Fruit fly (Drosophila melanogaster) whole organism, embryonic: ENCODE measurements around the gene Kyat.
A peak's percentile ranks its signal among the peaks of the same experiment; 100 is the strongest.

Source experiments
- Abd-B ChIP-seq: fragments of 200-800 bp; sonication (Bioruptor generic); optimal IDR thresholded peaks from 2 replicates; lab custom pipeline; 2018; ENCODE audit warnings: missing biosample characterization, mild to moderate bottlenecking, missing genetic modification characterization, moderate library complexity
- Atf6 ChIP-seq: fragments of 200-800 bp; sonication (Bioruptor generic); IDR thresholded peaks from 2 replicates; pipeline ENCODE4 v1.3.6; 2022; ENCODE audit warnings: missing biosample characterization, missing genetic modification characterization
- B-H2 ChIP-seq: fragments of 200-800 bp; sonication (Bioruptor generic); optimal IDR thresholded peaks from 2 replicates; lab custom pipeline; 2018; ENCODE audit warnings: missing biosample characterization, mild to moderate bottlenecking, missing genetic modification characterization
- Bgb ChIP-seq: fragments of 200-800 bp; sonication (Bioruptor generic); IDR thresholded peaks from 2 replicates; pipeline ENCODE4 v1.3.6; 2022; ENCODE audit warnings: missing biosample characterization, missing genetic modification characterization; ENCODE audit not compliant: partially characterized antibody
- CG10321 ChIP-seq: fragments of 200-800 bp; sonication (Bioruptor generic); IDR thresholded peaks from 2 replicates; pipeline ENCODE4 v1.3.6; 2022; ENCODE audit warnings: missing biosample characterization, missing genetic modification characterization
- CG10366 ChIP-seq: fragments of 200-800 bp; sonication (Bioruptor generic); IDR thresholded peaks from 2 replicates; pipeline ENCODE4 v1.3.6; 2022; ENCODE audit warnings: missing biosample characterization, missing genetic modification characterization
- CG11093 ChIP-seq: fragments of 200-800 bp; sonication (Bioruptor generic); IDR thresholded peaks from 3 replicates; pipeline ENCODE4 v1.3.6; 2022; ENCODE audit warnings: missing biosample characterization, missing genetic modification characterization
- CG12155 ChIP-seq: fragments of 200-800 bp; sonication (Bioruptor generic); optimal IDR thresholded peaks from 3 replicates; lab custom pipeline; 2016; ENCODE audit warnings: missing biosample characterization, missing genetic modification characterization
- CG12219 ChIP-seq: fragments of 200-800 bp; sonication (Bioruptor generic); optimal IDR thresholded peaks from 3 replicates; lab custom pipeline; 2018; ENCODE audit warnings: missing biosample characterization, mild to moderate bottlenecking, missing genetic modification characterization
- CG12299 ChIP-seq: fragments of 200-800 bp; sonication (Bioruptor generic); optimal IDR thresholded peaks from 2 replicates; lab custom pipeline; 2018; ENCODE audit warnings: missing biosample characterization, mild to moderate bottlenecking, missing genetic modification characterization
- CG13287 ChIP-seq: fragments of 200-800 bp; sonication (Bioruptor generic); IDR thresholded peaks from 2 replicates; pipeline ENCODE4 v1.3.6; 2022; ENCODE audit warnings: missing biosample characterization, missing genetic modification characterization; ENCODE audit not compliant: partially characterized antibody
- CG15601 ChIP-seq: fragments of 200-800 bp; sonication (Bioruptor generic); optimal IDR thresholded peaks from 3 replicates; lab custom pipeline; 2019; ENCODE audit warnings: missing biosample characterization, mild to moderate bottlenecking, missing genetic modification characterization, moderate library complexity
- CG2678 ChIP-seq: fragments of 200-800 bp; sonication (Bioruptor generic); optimal IDR thresholded peaks from 3 replicates; lab custom pipeline; 2019; ENCODE audit warnings: missing biosample characterization, mild to moderate bottlenecking, missing genetic modification characterization, moderate library complexity
- CG3838 ChIP-seq: fragments of 200-800 bp; sonication (Bioruptor generic); optimal IDR thresholded peaks from 3 replicates; lab custom pipeline; 2016; ENCODE audit warnings: missing biosample characterization, missing genetic modification characterization
- CG4360 ChIP-seq: fragments of 200-800 bp; sonication (Bioruptor generic); IDR thresholded peaks from 2 replicates; pipeline ENCODE4 v1.3.6; 2022; ENCODE audit warnings: missing biosample characterization, missing genetic modification characterization
- CG4820 ChIP-seq: fragments of 200-800 bp; sonication (Bioruptor generic); optimal IDR thresholded peaks from 3 replicates; lab custom pipeline; 2016; ENCODE audit warnings: missing biosample characterization, missing genetic modification characterization
- CG9797 ChIP-seq: fragments of 200-800 bp; sonication (Bioruptor generic); optimal IDR thresholded peaks from 3 replicates; lab custom pipeline; 2018; ENCODE audit warnings: missing biosample characterization, mild to moderate bottlenecking, missing genetic modification characterization
- CHES-1-like ChIP-seq: fragments of 200-800 bp; sonication (Bioruptor generic); optimal IDR thresholded peaks from 2 replicates; lab custom pipeline; 2016; ENCODE audit warnings: missing biosample characterization, missing genetic modification characterization
- CTCF ChIP-seq: fragments of 200-800 bp; sonication (Bioruptor generic); optimal IDR thresholded peaks from 2 replicates; lab custom pipeline; 2017; ENCODE audit warnings: missing biosample characterization, mild to moderate bottlenecking, missing genetic modification characterization, moderate library complexity
- CkIIα-i1 ChIP-seq: fragments of 200-800 bp; sonication (Bioruptor generic); IDR thresholded peaks from 2 replicates; pipeline ENCODE4 v1.3.6; 2022; ENCODE audit warnings: missing biosample characterization, missing genetic modification characterization
- Dad ChIP-seq: fragments of 200-800 bp; sonication (Bioruptor generic); optimal IDR thresholded peaks from 3 replicates; lab custom pipeline; 2016; ENCODE audit warnings: missing biosample characterization, missing genetic modification characterization
- Dek ChIP-seq: fragments of 200-800 bp; sonication (Bioruptor generic); optimal IDR thresholded peaks from 3 replicates; lab custom pipeline; 2019; ENCODE audit warnings: missing biosample characterization, mild to moderate bottlenecking, missing genetic modification characterization, moderate library complexity
- Hsf ChIP-seq: fragments of 200-800 bp; sonication (Bioruptor generic); optimal IDR thresholded peaks from 3 replicates; lab custom pipeline; 2016; ENCODE audit warnings: missing biosample characterization, missing genetic modification characterization
- Jarid2 ChIP-seq: fragments of 200-800 bp; sonication (Bioruptor generic); optimal IDR thresholded peaks from 3 replicates; lab custom pipeline; 2017; ENCODE audit warnings: mild to moderate bottlenecking, missing biosample characterization, missing genetic modification reagents, missing genetic modification characterization
- NC2α ChIP-seq: fragments of 200-800 bp; sonication (Bioruptor generic); optimal IDR thresholded peaks from 2 replicates; lab custom pipeline; 2016; ENCODE audit warnings: missing biosample characterization, missing genetic modification characterization
- Pdp1 ChIP-seq, 2 experiments: fragments of 200-800 bp; sonication (Bioruptor generic); optimal IDR thresholded peaks; 3 replicates each; lab custom pipeline; 2016; ENCODE audit warnings: missing biosample characterization in 2 of 2, missing genetic modification characterization in 2 of 2, mild to moderate bottlenecking in 1 of 2, moderate library complexity in 1 of 2
- Stat92E ChIP-seq, 3 experiments: fragments of >200 bp in 2 of 3; fragments of 200-800 bp in 1 of 3; sonication (Bioruptor generic) in 1 of 3; optimal IDR thresholded peaks; 2 replicates each; lab custom pipeline; 2017 to 2019; ENCODE audit warnings: missing biosample characterization in 3 of 3, missing genetic modification characterization in 3 of 3, mild to moderate bottlenecking in 1 of 3, moderate library complexity in 1 of 3
- Trl ChIP-seq, 3 experiments: fragments of >200 bp in 2 of 3; fragments of 200-800 bp in 1 of 3; sonication (Bioruptor generic) in 1 of 3; optimal IDR thresholded peaks; 2 replicates in 1 of 3; 3 replicates in 2 of 3; lab custom pipeline; 2016 to 2017; ENCODE audit warnings: missing biosample characterization in 1 of 3, missing genetic modification characterization in 1 of 3
- bab2 ChIP-seq: fragments of 200-800 bp; sonication (Bioruptor generic); optimal IDR thresholded peaks from 2 replicates; lab custom pipeline; 2016; ENCODE audit warnings: missing biosample characterization, missing genetic modification characterization
- bbx ChIP-seq: fragments of 200-800 bp; sonication (Bioruptor generic); IDR thresholded peaks from 2 replicates; pipeline ENCODE4 v1.3.6; 2022; ENCODE audit warnings: missing biosample characterization, missing genetic modification characterization; ENCODE audit not compliant: partially characterized antibody
- btn ChIP-seq: fragments of 200-800 bp; sonication (Bioruptor generic); optimal IDR thresholded peaks from 2 replicates; lab custom pipeline; 2016; ENCODE audit warnings: missing biosample characterization, missing genetic modification characterization
- chif ChIP-seq, 2 experiments: fragments of 200-800 bp; sonication (Bioruptor generic); optimal IDR thresholded peaks; 3 replicates each; lab custom pipeline; 2016; ENCODE audit warnings: missing biosample characterization in 2 of 2, missing genetic modification characterization in 2 of 2
- chinmo ChIP-seq: fragments of 200-800 bp; sonication (Bioruptor generic); IDR thresholded peaks from 4 replicates; pipeline ENCODE4 v1.3.6; 2022; ENCODE audit warnings: missing biosample characterization, missing genetic modification characterization; ENCODE audit not compliant: partially characterized antibody
- dati ChIP-seq: fragments of 200-800 bp; sonication (Bioruptor generic); IDR thresholded peaks from 2 replicates; pipeline ENCODE4 v1.3.6; 2022; ENCODE audit warnings: missing biosample characterization, missing genetic modification characterization
- fd64A ChIP-seq: fragments of 200-800 bp; sonication (Bioruptor generic); optimal IDR thresholded peaks from 3 replicates; lab custom pipeline; 2018; ENCODE audit warnings: missing biosample characterization, mild to moderate bottlenecking, missing genetic modification characterization
- fd96Cb ChIP-seq: fragments of 200-800 bp; sonication (Bioruptor generic); optimal IDR thresholded peaks from 2 replicates; lab custom pipeline; 2018; ENCODE audit warnings: missing biosample characterization, mild to moderate bottlenecking, missing genetic modification characterization, moderate library complexity
- fru ChIP-seq: fragments of >200 bp; optimal IDR thresholded peaks from 2 replicates; lab custom pipeline; 2017
- gcm ChIP-seq: fragments of 200-800 bp; sonication (Bioruptor generic); optimal IDR thresholded peaks from 2 replicates; lab custom pipeline; 2019; ENCODE audit warnings: missing biosample characterization, mild to moderate bottlenecking, missing genetic modification characterization, moderate library complexity
- gsb ChIP-seq: fragments of 200-800 bp; sonication (Bioruptor generic); IDR thresholded peaks from 2 replicates; pipeline ENCODE4 v1.3.6; 2022; ENCODE audit warnings: missing biosample characterization, missing genetic modification characterization
- jumu ChIP-seq: fragments of 200-800 bp; sonication (Bioruptor generic); optimal IDR thresholded peaks from 3 replicates; lab custom pipeline; 2016; ENCODE audit warnings: missing biosample characterization, missing genetic modification characterization
- pan ChIP-seq, 4 experiments: fragments of >200 bp in 3 of 4; fragments of 200-800 bp in 1 of 4; sonication (Bioruptor generic) in 1 of 4; optimal IDR thresholded peaks in 3 of 4; IDR thresholded peaks in 1 of 4; 2 replicates each; pipeline versions ENCODE4 v1.3.6 to Lab custom; 2017 to 2022; ENCODE audit warnings: missing biosample characterization in 2 of 4, missing genetic modification characterization in 2 of 4, mixed read lengths in 1 of 4
- sd ChIP-seq: fragments of 200-800 bp; sonication (Bioruptor generic); optimal IDR thresholded peaks from 3 replicates; lab custom pipeline; 2018; ENCODE audit warnings: missing biosample characterization, mild to moderate bottlenecking, missing genetic modification characterization, moderate library complexity
- shn ChIP-seq: fragments of 200-800 bp; sonication (Bioruptor generic); optimal IDR thresholded peaks from 3 replicates; lab custom pipeline; 2016; ENCODE audit warnings: missing biosample characterization, missing genetic modification characterization
- slbo ChIP-seq: fragments of 200-800 bp; sonication (Bioruptor generic); IDR thresholded peaks from 2 replicates; pipeline ENCODE4 v1.3.6; 2022; ENCODE audit warnings: missing biosample characterization, missing genetic modification characterization
- sna ChIP-seq: fragments of 200-800 bp; sonication (Bioruptor generic); IDR thresholded peaks from 2 replicates; pipeline ENCODE4 v1.3.6; 2022; ENCODE audit warnings: missing biosample characterization, missing genetic modification characterization; ENCODE audit not compliant: partially characterized antibody
- wor ChIP-seq: fragments of 200-800 bp; sonication (Bioruptor generic); IDR thresholded peaks from 2 replicates; pipeline ENCODE4 v1.3.6; 2022; ENCODE audit warnings: missing biosample characterization, missing genetic modification characterization

The Kyat gene

dm6 chr3R:11818930-11819639 is 3.2 kb downstream of the Kyat start, which contains the start of the genes COX5A and glo (continued):
- TF ChIP-seq dati (GFP tag; lab: Robert Waterston, UW) = peak; percentile 35; the same call in 1 of the 2 replicates

- TF ChIP-seq CG10366 (GFP tag; lab: Robert Waterston, UW) = no peak
- TF ChIP-seq CHES-1-like (GFP tag; lab: Kevin White, UChicago) = peak; percentile 18
- TF ChIP-seq Trl (optimal IDR thresholded peaks at IDR 0.05; lab: Kevin White, UChicago) = no peak
- no peak for TF ChIP-seq Trl (GFP tag; optimal IDR thresholded peaks at IDR 0.05; lab: Kevin White, UChicago)
- TF ChIP-seq CG3838 (GFP tag; lab: Kevin White, UChicago) = no peak
- TF ChIP-seq fru (lab: Kevin White, UChicago) = no peak
- TF ChIP-seq sna = no peak
- TF ChIP-seq Dad (GFP tag; lab: Kevin White, UChicago) = no peak
- peak in 1 of 2 experiments; percentile 27 for TF ChIP-seq Pdp1 (GFP tag; optimal IDR thresholded peaks at IDR 0.05; lab: Kevin White, UChicago)
- TF ChIP-seq CkIIα-i1 (GFP tag; lab: Robert Waterston, UW) = no peak
- TF ChIP-seq jumu (GFP tag; lab: Kevin White, UChicago) = no peak
- TF ChIP-seq btn (GFP tag; lab: Kevin White, UChicago) = no peak
- no peak for TF ChIP-seq Abd-B (GFP tag; lab: Kevin White, UChicago)
- 0 out of 2 replicates have a peak, but pooled peaks have one; percentile 3 for TF ChIP-seq slbo (GFP tag; lab: Robert Waterston, UW)
- TF ChIP-seq CG10321 (GFP tag; lab: Robert Waterston, UW) = no peak
- no peak for TF ChIP-seq CG12219 (GFP tag; lab: Kevin White, UChicago)
- TF ChIP-seq CG2678 (tag; lab: Kevin White, UChicago) = peak; percentile 3
- TF ChIP-seq CG15601 (tag; lab: Kevin White, UChicago) = no peak
- no peak for TF ChIP-seq fd64A (GFP tag; lab: Kevin White, UChicago)
- no peak for TF ChIP-seq gcm
- TF ChIP-seq NC2α (GFP tag; lab: Kevin White, UChicago) = no peak
- no peak for TF ChIP-seq CG12299 (tag; lab: Kevin White, UChicago)
- no peak for TF ChIP-seq CG4820
- no peak for TF ChIP-seq CG9797
- no peak for TF ChIP-seq CG4360 (GFP tag; lab: Robert Waterston, UW)
- 0 out of 2 replicates have a peak, but pooled peaks have one; percentile 24 for TF ChIP-seq CG13287 (GFP tag; lab: Robert Waterston, UW)
- TF ChIP-seq CG11093 = no peak
- no peak for TF ChIP-seq gsb (GFP tag; lab: Robert Waterston, UW)
- TF ChIP-seq Jarid2 (GFP tag; lab: Kevin White, UChicago) = no peak
- TF ChIP-seq CTCF (GFP tag; lab: Kevin White, UChicago) = no peak
- no peak for TF ChIP-seq fd96Cb (tag; lab: Kevin White, UChicago)
- TF ChIP-seq Bgb (GFP tag; lab: Robert Waterston, UW) = no peak
- no peak for TF ChIP-seq Stat92E (GFP tag; optimal IDR thresholded peaks at IDR 0.05; lab: Kevin White, UChicago)
- TF ChIP-seq Dek = no peak
- TF ChIP-seq shn (GFP tag; lab: Kevin White, UChicago) = no peak
- TF ChIP-seq chinmo (GFP tag; lab: Robert Waterston, UW) = peak; percentile 86; the same call in 1 of the 4 replicates
- no peak for TF ChIP-seq Hsf (GFP tag; lab: Kevin White, UChicago)
- TF ChIP-seq bab2 (GFP tag; lab: Kevin White, UChicago) = no peak
- no peak for TF ChIP-seq pan (optimal IDR thresholded peaks at IDR 0.05; lab: Kevin White, UChicago)
- TF ChIP-seq pan (GFP tag; optimal IDR thresholded peaks at IDR 0.05 in 1 of 2, IDR thresholded peaks at IDR 0.05 in 1 of 2) = peak in 1 of 2 experiments; percentile 34
- TF ChIP-seq wor (GFP tag; lab: Robert Waterston, UW) = no peak
- TF ChIP-seq Atf6 = 0 out of 2 replicates have a peak, but pooled peaks have one; percentile 32
- TF ChIP-seq B-H2 (GFP tag; lab: Kevin White, UChicago) = peak; percentile 8
- TF ChIP-seq CG12155 (GFP tag; lab: Kevin White, UChicago) = no peak
- no peak for TF ChIP-seq bbx (GFP tag; lab: Robert Waterston, UW)
- TF ChIP-seq sd = peak; percentile 47
- no peak for TF ChIP-seq chif (GFP tag; optimal IDR thresholded peaks at IDR 0.05; lab: Kevin White, UChicago)
Measured at dm6 chr3R:11812881-11813466, 9.3 kb downstream of the Kyat start, which contains the start of gene ClC-a. Gene ClC-a (minus strand): TSS chr3R:11813207.
